Worm (Caenorhabditis elegans) whole organism, late embryonic: Measurements from ENCODE around the gene Y113G7A.14.

Experiments
- ceh-30 ChIP-seq: fragments of 150-350 bp; optimal IDR thresholded peaks from 2 replicates; lab custom pipeline; 2014; ENCODE audit warnings: missing biosample characterization, missing genetic modification characterization
- fkh-10 ChIP-seq: fragments of 150-350 bp; optimal IDR thresholded peaks from 2 replicates; lab custom pipeline; 2014; ENCODE audit warnings: missing biosample characterization, missing genetic modification reagents, missing genetic modification characterization
- lim-6 ChIP-seq: sonication (generic microtip); optimal IDR thresholded peaks from 2 replicates; lab custom pipeline; 2016; ENCODE audit warnings: missing genetic modification characterization, missing compliant biosample characterization
- nhr-11 ChIP-seq: fragments of 150-350 bp; optimal IDR thresholded peaks from 2 replicates; lab custom pipeline; 2014; ENCODE audit warnings: missing biosample characterization, missing genetic modification characterization
- pag-3 ChIP-seq: sonication (generic microtip); optimal IDR thresholded peaks from 2 replicates; lab custom pipeline; 2016; ENCODE audit warnings: missing compliant biosample characterization, missing genetic modification characterization, borderline replicate concordance
- syd-9 ChIP-seq: sonication (generic microtip); optimal IDR thresholded peaks from 2 replicates; lab custom pipeline; 2016; ENCODE audit warnings: mild to moderate bottlenecking, missing genetic modification characterization, moderate library complexity, missing compliant biosample characterization

- TF ChIP-seq pag-3 (tag; lab: Kevin White, UChicago) (no peak), lim-6 (no peak), syd-9 (no peak), fkh-10 (no peak), nhr-11 (tag; lab: Kevin White, UChicago) (no peak), ceh-30 (tag; lab: Kevin White, UChicago) (no peak)
These were observed 24.2 kb upstream of the Y113G7A.14 start for ce11 chrV:20162290-20163104.
